Worm (Caenorhabditis elegans): ENCODE measurements around the gene F55H2.5.

F55H2.5 gene

ce11 chrIII:9509764-9510370 is 1.4 kb upstream of the F55H2.5 start (continued):
- TF ChIP-seq ztf-25 (GFP tag; IDR thresholded peaks at IDR 0.05): no peak
- no peak for TF ChIP-seq ceh-91 (GFP tag; IDR thresholded peaks at IDR 0.05)
- peak; percentile 77 for TF ChIP-seq tlf-1 (GFP tag; optimal IDR thresholded peaks at IDR 0.05)
- TF ChIP-seq tbx-9 (tag; optimal IDR thresholded peaks at IDR 0.05; ENCODE audit: borderline replicate concordance): no peak
- no peak for TF ChIP-seq ztf-28 (GFP tag; IDR thresholded peaks at IDR 0.05)
- no peak for TF ChIP-seq lsy-27 (tag; optimal IDR thresholded peaks at IDR 0.05; ENCODE audit: borderline replicate concordance, insufficient read depth)
- no peak for TF ChIP-seq dox-1 (GFP tag; IDR thresholded peaks at IDR 0.05)
- peak; percentile 10 for TF ChIP-seq ZK185.1 (tag; optimal IDR thresholded peaks at IDR 0.05; ENCODE audit: poor library complexity, severe bottlenecking)
- TF ChIP-seq F39B2.1 (GFP tag; IDR thresholded peaks at IDR 0.05): no peak
- TF ChIP-seq let-607 (tag; optimal IDR thresholded peaks at IDR 0.05): peak in 1 of 2 experiments; percentile 17
- TF ChIP-seq mcd-1 (GFP tag; IDR thresholded peaks at IDR 0.05): 0 out of 2 replicates have a peak, but pooled peaks have one; percentile 19
- TF ChIP-seq mxl-1 (tag; optimal IDR thresholded peaks at IDR 0.05): no peak
- TF ChIP-seq hmg-1.2 (GFP tag; IDR thresholded peaks at IDR 0.05): peak; percentile 11
- TF ChIP-seq lin-40 (tag; optimal IDR thresholded peaks at IDR 0.05): peak; percentile 37
- no peak for TF ChIP-seq attf-6 (GFP tag; IDR thresholded peaks at IDR 0.05)
- TF ChIP-seq nhr-90 (tag; optimal IDR thresholded peaks at IDR 0.05): no peak
- TF ChIP-seq cebp-1 (GFP tag; IDR thresholded peaks at IDR 0.05): no peak
- peak; percentile 45 for TF ChIP-seq cebp-1 (tag; optimal IDR thresholded peaks at IDR 0.05)
- no peak for TF ChIP-seq egl-18 (GFP tag; IDR thresholded peaks at IDR 0.05)
- no peak for TF ChIP-seq ztf-3 (GFP tag; optimal IDR thresholded peaks at IDR 0.05)
- no peak for TF ChIP-seq F57A8.1 (GFP tag; optimal IDR thresholded peaks at IDR 0.05)
- TF ChIP-seq pha-4 (tag; optimal IDR thresholded peaks at IDR 0.05): no peak
- peak; percentile 9 for TF ChIP-seq xnd-1 (tag; optimal IDR thresholded peaks at IDR 0.05)
- no peak for TF ChIP-seq lsl-1 (GFP tag; optimal IDR thresholded peaks at IDR 0.05)
- no peak for TF ChIP-seq attf-5 (GFP tag; optimal IDR thresholded peaks at IDR 0.05)
- TF ChIP-seq F55B11.4 (tag; optimal IDR thresholded peaks at IDR 0.05; ENCODE audit: borderline replicate concordance, insufficient read depth): no peak
- no peak for TF ChIP-seq C06A6.2 (GFP tag; conservative IDR thresholded peaks at IDR 0.05)
- no peak for TF ChIP-seq zim-3 (tag; optimal IDR thresholded peaks at IDR 0.05)
- TF ChIP-seq ekl-4 (GFP tag; IDR thresholded peaks at IDR 0.05): no peak
- no peak for TF ChIP-seq ztf-6 (GFP tag; IDR thresholded peaks at IDR 0.05)
- no peak for TF ChIP-seq B0261.1 (tag; optimal IDR thresholded peaks at IDR 0.05)
- TF ChIP-seq F57C9.4 (tag; optimal IDR thresholded peaks at IDR 0.05): no peak
- TF ChIP-seq ccch-3 (GFP tag; optimal IDR thresholded peaks at IDR 0.05): no peak
- no peak for TF ChIP-seq cebp-2 (GFP tag; IDR thresholded peaks at IDR 0.05)
- TF ChIP-seq dpff-1 (tag; optimal IDR thresholded peaks at IDR 0.05): no peak
- no peak for TF ChIP-seq snpc-1.3 (tag; optimal IDR thresholded peaks at IDR 0.05; ENCODE audit: insufficient read depth)
- TF ChIP-seq mel-28 (tag; optimal IDR thresholded peaks at IDR 0.05; ENCODE audit: borderline replicate concordance): no peak
- TF ChIP-seq F52B5.7 (tag; optimal IDR thresholded peaks at IDR 0.05): peak; percentile 73
- TF ChIP-seq lin-26 (GFP tag; IDR thresholded peaks at IDR 0.05): 0 out of 2 replicates have a peak, but pooled peaks have one; percentile 21
- TF ChIP-seq ceh-79 (tag; optimal IDR thresholded peaks at IDR 0.05): no peak
- TF ChIP-seq T26A5.8 (tag; optimal IDR thresholded peaks at IDR 0.05): no peak
- TF ChIP-seq unc-130 (GFP tag; optimal IDR thresholded peaks at IDR 0.05): peak; percentile 3
- no peak for TF ChIP-seq attf-3 (GFP tag; conservative IDR thresholded peaks at IDR 0.05)
- TF ChIP-seq akir-1 (GFP tag; optimal IDR thresholded peaks at IDR 0.05): no peak
- TF ChIP-seq T07F8.4 (tag; optimal IDR thresholded peaks at IDR 0.05): no peak
- TF ChIP-seq K11D2.4 (GFP tag; IDR thresholded peaks at IDR 0.05): no peak
- TF ChIP-seq sptf-2 (GFP tag; optimal IDR thresholded peaks at IDR 0.05): no peak
- no peak for TF ChIP-seq aptf-3 (GFP tag; IDR thresholded peaks at IDR 0.05)

Data from whole organism, young adult.